Fruit fly (Drosophila melanogaster) whole organism, embryonic: Measurements from ENCODE around the gene Rok.

ENCODE experiments used
- BEAF-32 ChIP-seq: fragments of 200-800 bp; sonication (Bioruptor generic); optimal IDR thresholded peaks from 3 replicates; lab custom pipeline; 2017; ENCODE audit warnings: missing biosample characterization, missing genetic modification characterization, mild to moderate bottlenecking, moderate library complexity, missing genetic modification reagents
- CG10366 ChIP-seq: fragments of 200-800 bp; sonication (Bioruptor generic); IDR thresholded peaks from 2 replicates; pipeline ENCODE4 v1.3.6; 2022; ENCODE audit warnings: missing biosample characterization, missing genetic modification characterization
- CG11398 ChIP-seq: fragments of 200-800 bp; sonication (Bioruptor generic); optimal IDR thresholded peaks from 2 replicates; lab custom pipeline; 2016; ENCODE audit warnings: missing biosample characterization, missing genetic modification characterization
- CG12155 ChIP-seq: fragments of 200-800 bp; sonication (Bioruptor generic); optimal IDR thresholded peaks from 3 replicates; lab custom pipeline; 2016; ENCODE audit warnings: missing biosample characterization, missing genetic modification characterization
- CG12769 ChIP-seq: fragments of 200-800 bp; sonication (Bioruptor generic); optimal IDR thresholded peaks from 2 replicates; lab custom pipeline; 2019; ENCODE audit warnings: missing biosample characterization, mild to moderate bottlenecking, missing genetic modification characterization, moderate library complexity
- CG15601 ChIP-seq: fragments of 200-800 bp; sonication (Bioruptor generic); optimal IDR thresholded peaks from 3 replicates; lab custom pipeline; 2019; ENCODE audit warnings: missing biosample characterization, mild to moderate bottlenecking, missing genetic modification characterization, moderate library complexity
- CG17359 ChIP-seq: fragments of 200-800 bp; sonication (Bioruptor generic); optimal IDR thresholded peaks from 3 replicates; lab custom pipeline; 2018; ENCODE audit warnings: missing biosample characterization, mild to moderate bottlenecking, missing genetic modification characterization, moderate library complexity
- CG18764 ChIP-seq: fragments of 200-800 bp; sonication (Bioruptor generic); optimal IDR thresholded peaks from 3 replicates; lab custom pipeline; 2016; ENCODE audit warnings: missing biosample characterization, missing genetic modification characterization
- CG2199 ChIP-seq: fragments of 200-800 bp; sonication (Bioruptor generic); IDR thresholded peaks from 3 replicates; pipeline ENCODE4 v1.3.6; 2022; ENCODE audit warnings: missing biosample characterization, missing genetic modification characterization
- CG3163 ChIP-seq: fragments of 200-800 bp; sonication (Bioruptor generic); optimal IDR thresholded peaks from 3 replicates; lab custom pipeline; 2016; ENCODE audit warnings: missing biosample characterization, missing genetic modification characterization
- CG32532 ChIP-seq: fragments of 200-800 bp; sonication (Bioruptor generic); IDR thresholded peaks from 2 replicates; pipeline ENCODE4 v1.3.6; 2022; ENCODE audit warnings: missing biosample characterization, missing genetic modification characterization
- CG32767 ChIP-seq: fragments of 200-800 bp; sonication (Bioruptor generic); IDR thresholded peaks from 2 replicates; pipeline ENCODE4 v1.3.6; 2022; ENCODE audit warnings: missing biosample characterization, missing genetic modification characterization
- CG32772 ChIP-seq: fragments of 200-800 bp; sonication (Bioruptor generic); IDR thresholded peaks from 2 replicates; pipeline ENCODE4 v1.3.6; 2022; ENCODE audit warnings: missing biosample characterization, missing genetic modification characterization
- CG34376 ChIP-seq: fragments of 200-800 bp; sonication (Bioruptor generic); optimal IDR thresholded peaks from 2 replicates; lab custom pipeline; 2018; ENCODE audit warnings: missing biosample characterization, mild to moderate bottlenecking, missing genetic modification characterization
- CG3726 ChIP-seq: fragments of 200-800 bp; sonication (Bioruptor generic); IDR thresholded peaks from 3 replicates; pipeline ENCODE4, ENCODE4 v1.3.6; 2022; ENCODE audit warnings: missing biosample characterization, missing genetic modification characterization
- CG42726 ChIP-seq: fragments of 200-800 bp; sonication (Bioruptor generic); IDR thresholded peaks from 2 replicates; pipeline ENCODE4 v1.3.6; 2022; ENCODE audit warnings: missing biosample characterization, missing genetic modification characterization; ENCODE audit not compliant: partially characterized antibody
- CG5245 ChIP-seq: fragments of 200-800 bp; sonication (Bioruptor generic); optimal IDR thresholded peaks from 3 replicates; lab custom pipeline; 2016; ENCODE audit warnings: missing biosample characterization, missing genetic modification characterization
- CG6272 ChIP-seq: fragments of 200-800 bp; sonication (Bioruptor generic); IDR thresholded peaks from 2 replicates; pipeline ENCODE4 v1.3.6; 2022; ENCODE audit warnings: missing biosample characterization, missing genetic modification characterization
- CG6689 ChIP-seq: fragments of 200-800 bp; sonication (Bioruptor generic); IDR thresholded peaks from 2 replicates; pipeline ENCODE4 v1.3.6; 2022; ENCODE audit warnings: missing biosample characterization, missing genetic modification characterization
- CG7928 ChIP-seq: fragments of 200-800 bp; sonication (Bioruptor generic); optimal IDR thresholded peaks from 2 replicates; lab custom pipeline; 2017; ENCODE audit warnings: missing biosample characterization, mild to moderate bottlenecking, missing genetic modification characterization
- CG8290 ChIP-seq, 3 experiments: fragments of 200-800 bp; sonication (Bioruptor generic); optimal IDR thresholded peaks; 2 replicates each; lab custom pipeline; 2016 to 2019; ENCODE audit warnings: missing biosample characterization in 3 of 3, missing genetic modification characterization in 3 of 3, mild to moderate bottlenecking in 2 of 3, moderate library complexity in 1 of 3
- Chrac-16 ChIP-seq: fragments of 200-800 bp; sonication (Bioruptor generic); optimal IDR thresholded peaks from 3 replicates; lab custom pipeline; 2016; ENCODE audit warnings: missing biosample characterization, missing genetic modification characterization
- D19B ChIP-seq: fragments of 200-800 bp; sonication (Bioruptor generic); optimal IDR thresholded peaks from 2 replicates; lab custom pipeline; 2017; ENCODE audit warnings: missing biosample characterization, mild to moderate bottlenecking, missing genetic modification characterization
- Doc2 ChIP-seq: fragments of 200-800 bp; sonication (Bioruptor generic); IDR thresholded peaks from 2 replicates; pipeline ENCODE4 v1.3.6; 2022; ENCODE audit warnings: missing biosample characterization, missing genetic modification characterization
- HLH3B ChIP-seq: fragments of 200-800 bp; sonication (Bioruptor generic); IDR thresholded peaks from 2 replicates; pipeline ENCODE4 v1.3.6; 2022; ENCODE audit warnings: missing biosample characterization, missing genetic modification characterization
- HLH4C ChIP-seq: fragments of 200-800 bp; sonication (Bioruptor generic); IDR thresholded peaks from 3 replicates; pipeline ENCODE4 v1.3.6; 2022; ENCODE audit warnings: missing biosample characterization, missing genetic modification characterization; ENCODE audit not compliant: partially characterized antibody
- HmgZ ChIP-seq: fragments of 200-800 bp; sonication (Bioruptor generic); optimal IDR thresholded peaks from 2 replicates; lab custom pipeline; 2018; ENCODE audit warnings: missing biosample characterization, mild to moderate bottlenecking, missing genetic modification characterization
- Kr ChIP-seq: fragments of 200-800 bp; sonication (Bioruptor generic); optimal IDR thresholded peaks from 2 replicates; lab custom pipeline; 2017; ENCODE audit warnings: missing biosample characterization, mild to moderate bottlenecking, missing genetic modification characterization
- Lim3 ChIP-seq: fragments of 200-800 bp; sonication (Bioruptor generic); IDR thresholded peaks from 2 replicates; pipeline ENCODE4 v1.3.6; 2022; ENCODE audit warnings: missing biosample characterization, missing genetic modification characterization
- Mad ChIP-seq: fragments of 200-800 bp; sonication (Bioruptor generic); optimal IDR thresholded peaks from 2 replicates; lab custom pipeline; 2016; ENCODE audit warnings: missing biosample characterization, missing genetic modification characterization
- Mes4 ChIP-seq: fragments of 200-800 bp; sonication (Bioruptor generic); optimal IDR thresholded peaks from 2 replicates; lab custom pipeline; 2016; ENCODE audit warnings: missing biosample characterization, missing genetic modification characterization
- Ptx1 ChIP-seq: fragments of 200-800 bp; sonication (Bioruptor generic); IDR thresholded peaks from 2 replicates; pipeline ENCODE4 v1.3.6; 2022; ENCODE audit warnings: missing biosample characterization, missing genetic modification characterization
- Sry-δ ChIP-seq: fragments of 200-800 bp; sonication (Bioruptor generic); optimal IDR thresholded peaks from 2 replicates; lab custom pipeline; 2016; ENCODE audit warnings: missing biosample characterization, missing genetic modification characterization
- Usf ChIP-seq: fragments of 200-800 bp; sonication (Bioruptor generic); optimal IDR thresholded peaks from 2 replicates; lab custom pipeline; 2017; ENCODE audit warnings: missing genotype, missing biosample characterization, missing genetic modification characterization
- Xrp1 ChIP-seq: fragments of 200-800 bp; sonication (Bioruptor generic); IDR thresholded peaks from 2 replicates; pipeline ENCODE4 v1.3.6; 2022; ENCODE audit warnings: missing biosample characterization, missing genetic modification characterization
- ase ChIP-seq: fragments of 200-800 bp; sonication (Bioruptor generic); IDR thresholded peaks from 3 replicates; pipeline ENCODE4 v1.3.6; 2022; ENCODE audit warnings: missing biosample characterization, missing genetic modification characterization
- ato ChIP-seq: fragments of 200-800 bp; sonication (Bioruptor generic); IDR thresholded peaks from 2 replicates; pipeline ENCODE4 v1.3.6; 2022; ENCODE audit warnings: missing biosample characterization, missing genetic modification characterization; ENCODE audit not compliant: partially characterized antibody
- az2 ChIP-seq: fragments of 200-800 bp; sonication (Bioruptor generic); optimal IDR thresholded peaks from 3 replicates; lab custom pipeline; 2016; ENCODE audit warnings: missing biosample characterization, missing genetic modification characterization
- cg ChIP-seq: fragments of 200-800 bp; sonication (Bioruptor generic); optimal IDR thresholded peaks from 3 replicates; lab custom pipeline; 2019; ENCODE audit warnings: missing biosample characterization, mild to moderate bottlenecking, missing genetic modification characterization, moderate library complexity
- chm ChIP-seq: fragments of 200-800 bp; sonication (Bioruptor generic); IDR thresholded peaks from 2 replicates; pipeline ENCODE4 v1.3.6; 2022; ENCODE audit warnings: missing biosample characterization, missing genetic modification characterization
- croc ChIP-seq: fragments of 200-800 bp; sonication (Bioruptor generic); conservative IDR thresholded peaks from 3 replicates; pipeline ENCODE4 v1.3.6; 2022; ENCODE audit warnings: missing biosample characterization, missing genetic modification characterization
- dm ChIP-seq: fragments of 200-800 bp; sonication (Bioruptor generic); optimal IDR thresholded peaks from 3 replicates; lab custom pipeline; 2016; ENCODE audit warnings: missing biosample characterization, missing genetic modification characterization
- lola ChIP-seq, 3 experiments: fragments of >200 bp in 2 of 3; fragments of 200-800 bp in 1 of 3; sonication (Bioruptor generic) in 1 of 3; optimal IDR thresholded peaks; 2 replicates each; lab custom pipeline; 2017 to 2019; ENCODE audit warnings: missing biosample characterization in 3 of 3, missing genetic modification characterization in 3 of 3, mild to moderate bottlenecking in 1 of 3, moderate library complexity in 1 of 3
- org-1 ChIP-seq: fragments of 200-800 bp; sonication (Bioruptor generic); optimal IDR thresholded peaks from 2 replicates; lab custom pipeline; 2017; ENCODE audit warnings: missing biosample characterization, missing genetic modification characterization
- pum ChIP-seq: fragments of 200-800 bp; sonication (Bioruptor generic); optimal IDR thresholded peaks from 2 replicates; lab custom pipeline; 2016; ENCODE audit warnings: missing biosample characterization, missing genetic modification characterization
- row ChIP-seq: fragments of 200-800 bp; sonication (Bioruptor generic); IDR thresholded peaks from 3 replicates; pipeline ENCODE4 v1.3.6; 2022; ENCODE audit warnings: missing biosample characterization, missing genetic modification characterization
- salm ChIP-seq: fragments of 200-800 bp; sonication (Bioruptor generic); optimal IDR thresholded peaks from 2 replicates; lab custom pipeline; 2018; ENCODE audit warnings: missing biosample characterization, mild to moderate bottlenecking, missing genetic modification characterization
- scrt ChIP-seq: fragments of 200-800 bp; sonication (Bioruptor generic); optimal IDR thresholded peaks from 2 replicates; lab custom pipeline; 2018; ENCODE audit warnings: missing biosample characterization, mild to moderate bottlenecking, missing genetic modification characterization, moderate library complexity
- tna ChIP-seq: fragments of 200-800 bp; sonication (Bioruptor generic); IDR thresholded peaks from 2 replicates; pipeline ENCODE4 v1.3.6; 2022; ENCODE audit warnings: missing biosample characterization, missing genetic modification characterization; ENCODE audit not compliant: partially characterized antibody
- wek ChIP-seq: fragments of 200-800 bp; sonication (Bioruptor generic); optimal IDR thresholded peaks from 3 replicates; lab custom pipeline; 2018; ENCODE audit warnings: missing biosample characterization, mild to moderate bottlenecking, missing genetic modification characterization, moderate library complexity
- zen2 ChIP-seq: fragments of 200-800 bp; sonication (Bioruptor generic); IDR thresholded peaks from 3 replicates; pipeline ENCODE4 v1.3.6; 2022; ENCODE audit warnings: missing biosample characterization, missing genetic modification characterization; ENCODE audit not compliant: partially characterized antibody
- zfh2 ChIP-seq: fragments of 200-800 bp; sonication (Bioruptor generic); optimal IDR thresholded peaks from 2 replicates; lab custom pipeline; 2016; ENCODE audit warnings: missing biosample characterization, missing genetic modification characterization

Rok gene

DNA sequence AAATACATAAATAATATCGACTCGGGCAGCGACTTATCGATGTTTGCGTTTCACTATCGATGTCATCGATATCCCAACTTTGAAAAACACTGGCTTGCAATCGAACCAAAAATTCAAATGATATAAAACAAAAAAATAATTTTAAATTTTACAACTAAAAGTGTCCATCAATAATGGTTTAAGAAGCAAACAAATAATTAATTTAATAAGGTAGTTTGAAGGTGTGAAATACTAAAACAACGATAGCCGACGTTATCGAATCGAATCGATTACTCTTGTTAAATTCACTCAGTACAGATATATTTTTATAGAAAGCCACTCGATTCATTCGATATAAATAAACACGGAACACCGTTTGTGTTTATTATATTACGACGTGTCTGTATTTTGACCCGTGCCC, 43.8 kb downstream of the Rok start, which contains the start of the genes SMC3 and Ubc7 (continued):
- no peak for TF ChIP-seq Kr
- no peak for TF ChIP-seq HLH3B (GFP tag; lab: Robert Waterston, UW)
- TF ChIP-seq CG32767 (GFP tag; lab: Robert Waterston, UW): no peak
- peak; percentile 53 for TF ChIP-seq CG8290 (GFP tag; optimal IDR thresholded peaks at IDR 0.05; lab: Kevin White, UChicago)
- no peak for TF ChIP-seq CG8290 (tag; optimal IDR thresholded peaks at IDR 0.05; lab: Kevin White, UChicago)
- no peak for TF ChIP-seq CG11398 (GFP tag; lab: Kevin White, UChicago)
- TF ChIP-seq ase (GFP tag; lab: Robert Waterston, UW): no peak
- no peak for TF ChIP-seq CG6272 (GFP tag; lab: Robert Waterston, UW)
- TF ChIP-seq croc (GFP tag; lab: Robert Waterston, UW): no peak
- TF ChIP-seq Ptx1: no peak
- no peak for TF ChIP-seq CG5245
- TF ChIP-seq Mes4 (GFP tag; lab: Kevin White, UChicago): no peak
- TF ChIP-seq Chrac-16 (GFP tag; lab: Kevin White, UChicago): no peak
- TF ChIP-seq pum (GFP tag; lab: Kevin White, UChicago): no peak
- no peak for TF ChIP-seq CG2199 (GFP tag; lab: Robert Waterston, UW)
- TF ChIP-seq CG7928 (GFP tag; lab: Kevin White, UChicago): no peak
- TF ChIP-seq zen2 (GFP tag; lab: Robert Waterston, UW): peak; percentile 89
- 0 out of 3 replicates have a peak, but pooled peaks have one; percentile 17 for TF ChIP-seq row (GFP tag; lab: Robert Waterston, UW)
- no peak for TF ChIP-seq cg (GFP tag; lab: Kevin White, UChicago)
- TF ChIP-seq Usf (GFP tag; lab: Kevin White, UChicago): no peak
- no peak for TF ChIP-seq Xrp1
- TF ChIP-seq CG32532: no peak
- TF ChIP-seq chm (GFP tag; lab: Robert Waterston, UW): no peak
- no peak for TF ChIP-seq Doc2 (GFP tag; lab: Robert Waterston, UW)
- no peak for TF ChIP-seq CG34376 (GFP tag; lab: Kevin White, UChicago)
- peak; percentile 29 for TF ChIP-seq CG12155 (GFP tag; lab: Kevin White, UChicago)
- peak; percentile 87 for TF ChIP-seq ato (GFP tag; lab: Robert Waterston, UW)
- TF ChIP-seq salm (tag; lab: Kevin White, UChicago): no peak
- no peak for TF ChIP-seq CG12769 (tag; lab: Kevin White, UChicago)
- TF ChIP-seq HmgZ: no peak
- peak; percentile 61 for TF ChIP-seq Sry-δ (GFP tag; lab: Kevin White, UChicago)
- no peak for TF ChIP-seq CG18764 (GFP tag; lab: Kevin White, UChicago)
- TF ChIP-seq Mad (GFP tag; lab: Kevin White, UChicago): no peak
- no peak for TF ChIP-seq dm
- no peak for TF ChIP-seq CG3163 (GFP tag; lab: Kevin White, UChicago)
- peak; percentile 91 for TF ChIP-seq tna (GFP tag; lab: Robert Waterston, UW)
- no peak for TF ChIP-seq scrt
- no peak for TF ChIP-seq D19B (GFP tag; lab: Kevin White, UChicago)
- no peak for TF ChIP-seq zfh2 (GFP tag; lab: Kevin White, UChicago)
- TF ChIP-seq org-1 (GFP tag; lab: Kevin White, UChicago): no peak
- TF ChIP-seq HLH4C: peak; percentile 98
- TF ChIP-seq CG10366 (GFP tag; lab: Robert Waterston, UW): no peak
- TF ChIP-seq CG3726 (GFP tag; lab: Robert Waterston, UW): no peak
- TF ChIP-seq CG42726 (GFP tag; lab: Robert Waterston, UW): peak; percentile 68; the same call in 1 of the 2 replicates
- TF ChIP-seq CG15601 (tag; lab: Kevin White, UChicago): no peak
- TF ChIP-seq wek (GFP tag; lab: Kevin White, UChicago): no peak
- TF ChIP-seq Lim3 (GFP tag; lab: Robert Waterston, UW): no peak
- no peak for TF ChIP-seq CG17359 (tag; lab: Kevin White, UChicago)
- TF ChIP-seq lola (GFP tag; optimal IDR thresholded peaks at IDR 0.05; lab: Kevin White, UChicago): no peak
- TF ChIP-seq CG6689 (GFP tag; lab: Robert Waterston, UW): no peak
- no peak for TF ChIP-seq az2
- TF ChIP-seq BEAF-32 (GFP tag; lab: Kevin White, UChicago): peak; percentile 85
- TF ChIP-seq CG32772 (GFP tag; lab: Robert Waterston, UW): no peak
